Fruit fly (Drosophila melanogaster) whole organism, pupa: Measurements from ENCODE around the gene nerfin-1.

Source experiments
- CG32121 ChIP-seq: fragments of 200-800 bp; sonication (Bioruptor generic); IDR thresholded peaks from 2 replicates; pipeline ENCODE4 v1.3.6; 2022; ENCODE audit warnings: missing biosample characterization, missing genetic modification characterization
- EcR ChIP-seq: fragments of 200-800 bp; sonication (Bioruptor generic); optimal IDR thresholded peaks from 3 replicates; lab custom pipeline; 2019; ENCODE audit warnings: missing biosample characterization, missing genetic modification characterization, mild to moderate bottlenecking, moderate library complexity, missing genetic modification reagents

DNA sequence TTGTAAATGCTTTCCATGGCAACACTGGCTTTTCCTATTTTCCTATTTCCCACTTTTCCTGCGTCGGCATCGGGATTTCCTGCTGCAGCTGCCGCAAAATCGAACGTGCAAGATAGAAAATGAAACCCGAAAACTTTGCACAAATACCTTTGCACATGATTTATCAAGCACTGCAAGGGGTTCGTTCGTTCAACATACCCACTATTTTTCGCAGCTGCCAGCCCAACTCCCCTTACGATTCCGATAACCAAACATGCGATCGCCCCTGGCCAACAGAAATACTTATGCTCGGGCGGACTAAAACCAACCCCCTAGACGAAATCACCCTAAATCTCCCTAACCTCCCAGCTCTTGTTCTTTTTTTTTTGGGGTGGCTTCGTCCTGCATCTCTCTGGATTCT lies 7.5 kb upstream of the nerfin-1 start:
- TF ChIP-seq EcR (GFP tag; lab: Kevin White, UChicago) (no peak), CG32121 (GFP tag; lab: Robert Waterston, UW) (no peak)
